Worm (Caenorhabditis elegans): Measurements from ENCODE around the gene Y46G5A.36.

The Y46G5A.36 gene

DNA sequence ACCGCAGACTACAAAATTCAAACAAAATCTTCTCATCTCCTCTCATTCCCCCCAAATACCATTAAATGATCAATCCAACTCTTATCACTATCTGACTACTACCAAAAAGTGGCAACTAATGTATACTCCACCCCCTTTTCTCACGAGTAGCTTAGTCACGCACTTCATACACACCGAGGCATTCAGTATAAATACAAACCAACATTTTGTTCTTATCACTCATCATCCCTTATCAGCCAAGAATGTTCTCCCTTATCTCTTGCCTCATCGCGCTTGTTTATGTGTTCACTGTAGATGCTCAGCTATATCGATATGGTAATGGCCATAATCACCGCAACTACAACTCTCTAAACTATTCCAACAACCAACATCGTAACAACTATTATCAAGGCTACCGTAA, at the start of gene Y46G5A.36:
Y46G5A.36 (plus strand) TSS at position 243 of the 400 bp plus-strand sequence.
- TF ChIP-seq hnd-1 (tag; optimal IDR thresholded peaks at IDR 0.05) (no peak), hmg-4 (GFP tag; optimal IDR thresholded peaks at IDR 0.05) (no peak), B0310.2 (tag; optimal IDR thresholded peaks at IDR 0.05) (no peak), F13C5.2 (tag; optimal IDR thresholded peaks at IDR 0.05) (no peak), hmbx-1 (tag; optimal IDR thresholded peaks at IDR 0.05) (no peak), tbx-37 (GFP tag; conservative IDR thresholded peaks at IDR 0.05) (no peak), pes-1 (GFP tag; IDR thresholded peaks at IDR 0.05) (no peak), aly-1 (tag; optimal IDR thresholded peaks at IDR 0.05) (no peak), tra-4 (tag; optimal IDR thresholded peaks at IDR 0.05) (no peak), sea-1 (GFP tag; conservative IDR thresholded peaks at IDR 0.05) (no peak), ama-1 (optimal IDR thresholded peaks at IDR 0.05) (no peak), ceh-13 (GFP tag; optimal IDR thresholded peaks at IDR 0.05) (no peak), scrt-1 (GFP tag; IDR thresholded peaks at IDR 0.05) (no peak), tbx-11 (GFP tag; IDR thresholded peaks at IDR 0.05) (no peak), ets-7 (tag; optimal IDR thresholded peaks at IDR 0.05) (no peak), flt-1 (GFP tag; IDR thresholded peaks at IDR 0.05) (no peak), ceh-36 (tag; optimal IDR thresholded peaks at IDR 0.05) (no peak)

DNA sequence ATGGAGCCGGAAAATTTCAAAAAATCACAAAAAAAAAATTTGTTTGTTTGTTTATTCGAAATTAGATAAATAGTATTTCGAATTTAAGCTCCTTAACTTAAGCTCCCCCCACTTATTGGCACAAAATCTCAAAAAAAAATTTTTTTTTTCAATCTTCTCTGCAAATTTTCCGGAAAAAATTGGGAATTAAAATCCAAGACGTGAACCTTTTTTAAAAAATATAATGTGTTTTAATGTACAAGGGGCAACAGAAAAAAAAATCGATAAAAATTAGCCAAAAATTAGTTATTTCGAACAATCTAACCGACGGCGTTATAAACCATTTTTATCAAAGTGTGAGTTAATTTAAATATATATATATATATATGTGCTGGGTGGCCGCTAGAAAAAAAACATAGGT, 49.1 kb upstream of the Y46G5A.36 start, which contains the start of gene Y46G5A.14:
Y46G5A.14 (plus strand) TSS at position 301 of the 400 bp plus-strand sequence.
- TF ChIP-seq ama-1 (optimal IDR thresholded peaks at IDR 0.05) (no peak), tbx-37 (GFP tag; conservative IDR thresholded peaks at IDR 0.05) (no peak), F13C5.2 (tag; optimal IDR thresholded peaks at IDR 0.05) (no peak), ets-7 (tag; optimal IDR thresholded peaks at IDR 0.05) (no peak), scrt-1 (GFP tag; IDR thresholded peaks at IDR 0.05) (no peak), aly-1 (tag; optimal IDR thresholded peaks at IDR 0.05) (no peak)

ce11 chrII:12776379-12776778, 47.1 kb upstream of the Y46G5A.36 start, which contains the start of gene Y46G5A.34:
Gene Y46G5A.34 (plus strand): TSS chrII:12776679.
- TF ChIP-seq B0310.2 (tag; optimal IDR thresholded peaks at IDR 0.05) (no peak), tbx-37 (GFP tag; conservative IDR thresholded peaks at IDR 0.05) (no peak), ets-7 (tag; optimal IDR thresholded peaks at IDR 0.05) (no peak), tra-4 (tag; optimal IDR thresholded peaks at IDR 0.05) (no peak), flt-1 (GFP tag; IDR thresholded peaks at IDR 0.05) (no peak), ceh-13 (GFP tag; optimal IDR thresholded peaks at IDR 0.05) (no peak), F13C5.2 (tag; optimal IDR thresholded peaks at IDR 0.05) (no peak), pes-1 (GFP tag; IDR thresholded peaks at IDR 0.05) (no peak), hnd-1 (tag; optimal IDR thresholded peaks at IDR 0.05) (no peak), ceh-36 (tag; optimal IDR thresholded peaks at IDR 0.05) (no peak), hmbx-1 (tag; optimal IDR thresholded peaks at IDR 0.05) (no peak)

DNA sequence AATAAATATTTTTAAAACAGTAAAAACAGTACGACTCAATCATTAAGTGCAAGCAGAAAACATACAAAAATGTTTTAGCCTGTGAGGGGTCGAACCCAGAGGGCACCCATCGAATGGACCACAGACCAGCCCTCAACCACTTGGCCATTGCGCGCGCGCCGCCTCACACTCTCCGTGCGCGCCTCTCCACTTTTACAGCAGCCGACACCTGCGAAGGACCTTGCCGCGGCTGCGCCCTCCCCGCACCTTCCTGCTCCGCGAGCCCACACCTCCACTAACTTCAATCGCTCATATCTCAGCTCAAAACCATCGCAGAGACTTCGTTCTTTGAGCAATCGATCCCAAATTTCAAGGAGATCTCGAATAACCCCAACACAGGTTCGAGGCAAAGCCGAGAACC, 45.1 kb upstream of the Y46G5A.36 start:
- TF ChIP-seq flt-1 (GFP tag; IDR thresholded peaks at IDR 0.05) (peak; percentile 36; the same call in 1 of the 2 replicates), sea-1 (GFP tag; conservative IDR thresholded peaks at IDR 0.05) (0 out of 2 replicates have a peak, but pooled peaks have one; percentile 13)

- TF ChIP-seq pes-1 (GFP tag; IDR thresholded peaks at IDR 0.05), result no peak
- TF ChIP-seq B0310.2 (tag; optimal IDR thresholded peaks at IDR 0.05), result no peak
- no peak for TF ChIP-seq ets-7 (tag; optimal IDR thresholded peaks at IDR 0.05)
- no peak for TF ChIP-seq tra-4 (tag; optimal IDR thresholded peaks at IDR 0.05)
- no peak for TF ChIP-seq ama-1 (optimal IDR thresholded peaks at IDR 0.05)
- no peak for TF ChIP-seq scrt-1 (GFP tag; IDR thresholded peaks at IDR 0.05)
- no peak for TF ChIP-seq tbx-37 (GFP tag; conservative IDR thresholded peaks at IDR 0.05)
- TF ChIP-seq F13C5.2 (tag; optimal IDR thresholded peaks at IDR 0.05), result no peak
- no peak for TF ChIP-seq hnd-1 (tag; optimal IDR thresholded peaks at IDR 0.05)
- TF ChIP-seq flt-1 (GFP tag; IDR thresholded peaks at IDR 0.05), result no peak
Observed at ce11 chrII:12785391-12785790, 38.1 kb upstream of the Y46G5A.36 start, which contains the start of gene Y46G5A.15. Gene Y46G5A.15 (minus strand): TSS chrII:12785416.

DNA sequence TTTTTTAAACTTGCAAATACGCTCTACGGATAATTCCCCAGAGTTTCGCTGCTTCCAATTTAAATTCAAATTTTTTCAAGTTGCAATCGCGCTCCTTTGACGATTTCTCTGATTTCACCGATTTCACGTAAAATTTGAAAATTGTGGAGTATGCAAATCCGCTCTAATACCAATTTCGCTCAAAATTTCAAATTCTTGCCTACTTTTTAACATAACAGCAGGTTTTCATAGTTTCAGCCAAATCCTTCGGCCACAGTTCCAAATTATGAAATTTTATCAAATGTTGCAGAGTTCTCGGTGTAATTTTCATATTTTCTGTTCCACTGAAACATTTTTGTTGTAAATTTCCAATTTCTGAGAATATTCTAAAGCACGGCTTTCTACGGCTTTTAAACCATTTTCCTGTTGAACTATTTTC, 35.6 kb upstream of the Y46G5A.36 start, which contains the start of gene alkb-7:
alkb-7 (minus strand) TSS at position 323 of the 418 bp plus-strand sequence.
- TF ChIP-seq ceh-13 (GFP tag; optimal IDR thresholded peaks at IDR 0.05), result no peak
- TF ChIP-seq ama-1 (optimal IDR thresholded peaks at IDR 0.05), result peak; percentile 79
- TF ChIP-seq pes-1 (GFP tag; IDR thresholded peaks at IDR 0.05), result 0 out of 2 replicates have a peak, but pooled peaks have one; percentile 20
- TF ChIP-seq B0310.2 (tag; optimal IDR thresholded peaks at IDR 0.05), result peak; percentile 24
- no peak for TF ChIP-seq ets-7 (tag; optimal IDR thresholded peaks at IDR 0.05)
- TF ChIP-seq hnd-1 (tag; optimal IDR thresholded peaks at IDR 0.05), result no peak
- TF ChIP-seq tra-4 (tag; optimal IDR thresholded peaks at IDR 0.05), result peak; percentile 22
- TF ChIP-seq F13C5.2 (tag; optimal IDR thresholded peaks at IDR 0.05), result peak; percentile 14

DNA sequence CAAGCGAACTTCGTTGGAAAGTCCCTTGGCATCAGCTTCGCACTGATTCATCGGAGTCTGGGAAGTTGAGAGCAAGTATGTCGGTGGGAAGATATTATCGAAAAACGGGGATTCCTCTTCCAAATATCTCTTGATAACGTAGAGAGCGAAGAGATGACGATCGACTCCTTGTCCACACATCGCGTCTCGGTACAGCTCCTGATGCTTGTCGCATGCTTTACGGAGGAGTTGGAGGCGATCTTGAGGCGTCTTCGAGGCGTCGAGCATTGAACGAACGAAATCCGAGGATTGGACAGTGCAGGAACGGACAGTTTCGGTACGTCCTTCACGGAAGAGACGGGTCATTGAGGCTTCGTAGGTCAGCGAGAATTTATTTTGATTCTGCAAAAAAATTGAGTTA, 34.0 kb upstream of the Y46G5A.36 start:
- no peak for TF ChIP-seq ceh-13 (GFP tag; optimal IDR thresholded peaks at IDR 0.05)
- no peak for TF ChIP-seq F13C5.2 (tag; optimal IDR thresholded peaks at IDR 0.05)
- TF ChIP-seq tbx-37 (GFP tag; conservative IDR thresholded peaks at IDR 0.05), result no peak
- TF ChIP-seq aly-1 (tag; optimal IDR thresholded peaks at IDR 0.05), result peak; percentile 49

ce11 chrII:12790392-12790791, 33.1 kb upstream of the Y46G5A.36 start:
- no peak for TF ChIP-seq hmbx-1 (tag; optimal IDR thresholded peaks at IDR 0.05)
- TF ChIP-seq flt-1 (GFP tag; IDR thresholded peaks at IDR 0.05), result no peak
- TF ChIP-seq B0310.2 (tag; optimal IDR thresholded peaks at IDR 0.05), result no peak
- TF ChIP-seq hnd-1 (tag; optimal IDR thresholded peaks at IDR 0.05), result no peak
- TF ChIP-seq aly-1 (tag; optimal IDR thresholded peaks at IDR 0.05), result no peak
- no peak for TF ChIP-seq ets-7 (tag; optimal IDR thresholded peaks at IDR 0.05)
- no peak for TF ChIP-seq pes-1 (GFP tag; IDR thresholded peaks at IDR 0.05)
- no peak for TF ChIP-seq ceh-36 (tag; optimal IDR thresholded peaks at IDR 0.05)
- TF ChIP-seq F13C5.2 (tag; optimal IDR thresholded peaks at IDR 0.05), result no peak
- no peak for TF ChIP-seq sea-1 (GFP tag; conservative IDR thresholded peaks at IDR 0.05)
- TF ChIP-seq tbx-37 (GFP tag; conservative IDR thresholded peaks at IDR 0.05), result no peak
- TF ChIP-seq ceh-13 (GFP tag; optimal IDR thresholded peaks at IDR 0.05), result no peak
- no peak for TF ChIP-seq hmg-4 (GFP tag; optimal IDR thresholded peaks at IDR 0.05)
- no peak for TF ChIP-seq scrt-1 (GFP tag; IDR thresholded peaks at IDR 0.05)
- TF ChIP-seq tbx-11 (GFP tag; IDR thresholded peaks at IDR 0.05), result no peak
- TF ChIP-seq tra-4 (tag; optimal IDR thresholded peaks at IDR 0.05), result no peak
- no peak for TF ChIP-seq ama-1 (optimal IDR thresholded peaks at IDR 0.05)

Measured in whole organism, early embryonic.